Worm (Caenorhabditis elegans): ENCODE measurements around the gene F19C6.5.
A peak's percentile ranks its signal among the peaks of the same experiment; 100 is the strongest.

F19C6.5 gene

DNA sequence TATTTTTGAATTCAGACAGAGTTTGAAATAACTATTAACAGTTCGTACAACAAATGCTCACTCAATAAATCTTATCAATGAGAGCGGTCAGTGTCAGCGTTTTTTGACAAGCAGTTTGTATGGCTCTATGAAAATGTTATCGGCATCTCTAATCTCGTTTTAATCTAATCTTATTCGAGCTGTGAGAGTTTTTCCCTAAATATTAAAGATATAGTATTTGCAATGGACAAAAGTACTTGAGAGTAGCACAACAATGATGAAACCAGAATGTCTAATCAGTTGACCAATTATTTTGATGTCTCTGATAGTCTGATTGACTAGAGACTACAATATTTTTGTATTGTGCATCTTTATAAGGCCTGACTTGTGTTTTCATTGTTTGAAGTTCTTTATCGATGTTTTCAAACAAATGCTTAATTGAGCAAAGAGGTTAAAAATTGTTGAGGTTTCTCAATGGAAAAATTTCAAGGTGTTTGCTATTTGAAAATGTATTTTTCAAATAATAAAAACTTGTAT is at the start of gene F19C6.5:
Gene F19C6.5 (minus strand): TSS at position 51 of the 516 bp plus-strand sequence.
- no peak for TF ChIP-seq pha-2 (tag; optimal IDR thresholded peaks at IDR 0.05)
- TF ChIP-seq ceh-14 (tag; optimal IDR thresholded peaks at IDR 0.05) = no peak
- TF ChIP-seq elt-2 (tag; optimal IDR thresholded peaks at IDR 0.05) = peak; percentile 44
- TF ChIP-seq sdc-2 (tag; optimal IDR thresholded peaks at IDR 0.05) = no peak
- TF ChIP-seq ref-2 (tag; optimal IDR thresholded peaks at IDR 0.05) = no peak
- no peak for TF ChIP-seq eyg-1 (tag; optimal IDR thresholded peaks at IDR 0.05)
- no peak for TF ChIP-seq hlh-15 (tag; optimal IDR thresholded peaks at IDR 0.05)

DNA sequence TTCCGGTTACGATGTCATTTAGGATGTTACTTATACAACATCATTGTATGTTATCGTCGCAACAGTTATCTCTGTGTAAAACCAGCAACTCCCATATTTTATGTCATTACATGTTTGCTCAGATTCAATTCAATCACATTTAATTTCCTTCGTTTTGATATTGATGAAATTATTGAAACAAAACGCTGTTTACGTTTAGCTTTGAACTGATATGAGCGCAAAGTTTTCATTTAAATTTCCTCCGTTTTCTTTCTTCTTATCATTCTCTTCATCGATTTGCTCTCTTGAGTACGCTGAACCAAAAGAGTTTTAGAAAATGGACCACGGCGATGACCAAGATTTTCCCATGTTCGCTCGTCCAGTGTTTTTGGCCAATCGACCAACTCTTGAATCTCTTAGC is 46.1 kb upstream of the F19C6.5 start, which contains the start of gene sek-6:
Gene sek-6 (plus strand): TSS at position 315 of the 400 bp plus-strand sequence.
- TF ChIP-seq pax-1 (tag; optimal IDR thresholded peaks at IDR 0.05) (no peak), nhr-11 (tag; optimal IDR thresholded peaks at IDR 0.05) (no peak), pha-4 (tag; optimal IDR thresholded peaks at IDR 0.05) (no peak), Y22D7AL.16 (tag; optimal IDR thresholded peaks at IDR 0.05) (no peak), pag-3 (tag; optimal IDR thresholded peaks at IDR 0.05; ENCODE audit: borderline replicate concordance) (no peak), pat-9 (tag; optimal IDR thresholded peaks at IDR 0.05) (no peak), ets-4 (tag; optimal IDR thresholded peaks at IDR 0.05) (no peak), K02D7.2 (tag; optimal IDR thresholded peaks at IDR 0.05) (no peak), rnt-1 (tag; optimal IDR thresholded peaks at IDR 0.05) (no peak), zip-5 (tag; optimal IDR thresholded peaks at IDR 0.05) (no peak), fkh-6 (tag; optimal IDR thresholded peaks at IDR 0.05) (no peak), che-1 (tag; optimal IDR thresholded peaks at IDR 0.05) (no peak), npax-4 (tag; optimal IDR thresholded peaks at IDR 0.05) (no peak), hlh-30 (tag; optimal IDR thresholded peaks at IDR 0.05; ENCODE audit: insufficient read depth) (no peak), nhr-232 (tag; optimal IDR thresholded peaks at IDR 0.05) (no peak)

DNA sequence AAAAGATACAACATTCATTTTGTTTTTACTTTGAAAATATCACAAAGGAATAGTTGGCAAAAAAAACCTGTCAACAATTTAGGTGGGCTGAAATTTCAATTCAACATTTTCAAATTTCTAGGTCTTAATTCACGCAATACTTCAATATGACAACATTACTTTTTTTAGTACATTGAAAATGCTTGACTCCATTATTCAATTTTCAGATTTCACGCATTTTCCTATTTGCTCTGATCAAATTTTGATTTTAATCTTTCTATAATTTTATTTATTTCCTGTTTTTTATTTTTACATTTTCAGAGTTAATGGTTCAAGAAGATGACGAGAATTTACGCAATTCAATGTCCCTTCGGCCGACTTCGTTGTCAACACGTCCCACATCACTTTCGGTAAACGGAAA is 42.8 kb upstream of the F19C6.5 start, which contains the start of gene mkk-4:
Gene mkk-4 (plus strand): TSS at position 301 of the 400 bp plus-strand sequence.
- TF ChIP-seq syd-9 (tag; optimal IDR thresholded peaks at IDR 0.05) = no peak
- TF ChIP-seq ama-1 (optimal IDR thresholded peaks at IDR 0.05) = no peak
- no peak for TF ChIP-seq ceh-18 (tag; optimal IDR thresholded peaks at IDR 0.05)
- TF ChIP-seq ceh-9 (tag; optimal IDR thresholded peaks at IDR 0.05) = no peak
- no peak for TF ChIP-seq sdc-2 (tag; optimal IDR thresholded peaks at IDR 0.05)
- TF ChIP-seq mec-3 (tag; optimal IDR thresholded peaks at IDR 0.05; ENCODE audit: borderline replicate concordance) = no peak
- no peak for TF ChIP-seq nhr-232 (tag; optimal IDR thresholded peaks at IDR 0.05)
- no peak for TF ChIP-seq fkh-6 (tag; optimal IDR thresholded peaks at IDR 0.05)
- no peak for TF ChIP-seq odd-2 (tag; optimal IDR thresholded peaks at IDR 0.05)
- no peak for TF ChIP-seq npax-4 (tag; optimal IDR thresholded peaks at IDR 0.05)
- no peak for TF ChIP-seq K09A11.1 (tag; optimal IDR thresholded peaks at IDR 0.05; ENCODE audit: insufficient read depth)
- no peak for TF ChIP-seq rnt-1 (tag; optimal IDR thresholded peaks at IDR 0.05)
- TF ChIP-seq Y22D7AL.16 (tag; optimal IDR thresholded peaks at IDR 0.05) = no peak
- no peak for TF ChIP-seq eyg-1 (tag; optimal IDR thresholded peaks at IDR 0.05)
- TF ChIP-seq sox-4 (tag; optimal IDR thresholded peaks at IDR 0.05) = no peak
- TF ChIP-seq hlh-8 (tag; optimal IDR thresholded peaks at IDR 0.05) = no peak
- TF ChIP-seq hlh-6 (tag; optimal IDR thresholded peaks at IDR 0.05) = no peak
- no peak for TF ChIP-seq che-1 (tag; optimal IDR thresholded peaks at IDR 0.05)
- no peak for TF ChIP-seq ceh-19 (GFP tag; optimal IDR thresholded peaks at IDR 0.05)

DNA sequence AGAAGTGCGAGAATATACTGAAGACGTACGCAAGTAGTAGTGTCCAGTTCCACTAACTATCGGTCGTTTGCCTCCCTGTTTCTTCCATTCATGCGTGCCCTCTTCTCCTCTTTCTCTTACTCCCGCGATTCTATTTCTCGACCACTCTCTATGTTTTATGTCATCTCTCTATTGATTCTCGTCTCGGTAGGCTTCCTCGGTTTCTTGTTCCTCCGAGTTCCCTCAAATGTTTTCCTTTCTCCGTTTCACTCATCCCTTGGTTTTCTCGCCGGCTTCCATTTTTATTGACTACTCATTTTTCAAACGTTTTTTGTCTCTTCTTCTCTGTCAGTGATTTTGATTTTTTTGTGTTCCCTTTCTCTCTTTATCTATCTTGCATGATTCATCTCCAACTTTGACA is 41.6 kb upstream of the F19C6.5 start:
- TF ChIP-seq pat-9 (tag; optimal IDR thresholded peaks at IDR 0.05) (no peak), sox-4 (tag; optimal IDR thresholded peaks at IDR 0.05) (no peak), ceh-30 (tag; optimal IDR thresholded peaks at IDR 0.05) (no peak), ttx-3 (tag; optimal IDR thresholded peaks at IDR 0.05) (no peak), ets-4 (tag; optimal IDR thresholded peaks at IDR 0.05) (no peak), hlh-13 (GFP tag; optimal IDR thresholded peaks at IDR 0.05) (no peak), fkh-6 (tag; optimal IDR thresholded peaks at IDR 0.05) (no peak), pqm-1 (tag; optimal IDR thresholded peaks at IDR 0.05) (no peak), T23F11.4 (GFP tag; optimal IDR thresholded peaks at IDR 0.05) (no peak), unc-86 (tag; optimal IDR thresholded peaks at IDR 0.05) (no peak), hlh-15 (tag; optimal IDR thresholded peaks at IDR 0.05) (no peak), ceh-31 (tag; optimal IDR thresholded peaks at IDR 0.05) (peak; percentile 46), eyg-1 (tag; optimal IDR thresholded peaks at IDR 0.05) (no peak), pax-1 (tag; optimal IDR thresholded peaks at IDR 0.05) (peak; percentile 91), syd-9 (tag; optimal IDR thresholded peaks at IDR 0.05) (no peak), F13H6.1 (tag; optimal IDR thresholded peaks at IDR 0.05) (peak; percentile 0), ceh-24 (tag; optimal IDR thresholded peaks at IDR 0.05) (no peak), npax-4 (tag; optimal IDR thresholded peaks at IDR 0.05) (no peak), ztf-16 (tag; optimal IDR thresholded peaks at IDR 0.05) (no peak), K09A11.1 (tag; optimal IDR thresholded peaks at IDR 0.05; ENCODE audit: insufficient read depth) (no peak), unc-55 (GFP tag; optimal IDR thresholded peaks at IDR 0.05) (peak; percentile 10), mec-3 (tag; optimal IDR thresholded peaks at IDR 0.05; ENCODE audit: borderline replicate concordance) (no peak), ceh-18 (tag; optimal IDR thresholded peaks at IDR 0.05) (peak; percentile 65), ref-2 (tag; optimal IDR thresholded peaks at IDR 0.05) (peak; percentile 33), fax-1 (tag; optimal IDR thresholded peaks at IDR 0.05) (no peak), ceh-19 (GFP tag; optimal IDR thresholded peaks at IDR 0.05) (no peak), elt-2 (tag; optimal IDR thresholded peaks at IDR 0.05) (no peak)
